Worm (Caenorhabditis elegans) whole organism, young adult: Measurements from ENCODE around the gene vdac-1.

ENCODE experiments used
- B0035.1 ChIP-seq: sonication (generic microtip); optimal IDR thresholded peaks from 2 replicates; lab custom pipeline; 2016; ENCODE audit warnings: missing genetic modification characterization, mild to moderate bottlenecking, missing compliant biosample characterization, missing genotype, missing genetic modification reagents
- B0336.3 ChIP-seq: fragments of 200-800 bp; sonication (Bioruptor generic); IDR thresholded peaks from 2 replicates; pipeline ENCODE4 v1.3.6; 2022; ENCODE audit warnings: missing genetic modification characterization, missing compliant biosample characterization
- C06A6.2 ChIP-seq: fragments of 200-800 bp; sonication (Bioruptor generic); conservative IDR thresholded peaks from 2 replicates; pipeline ENCODE4 v1.3.6; 2022; ENCODE audit warnings: missing genetic modification characterization, missing compliant biosample characterization
- F33H1.4 ChIP-seq: fragments of 200-800 bp; sonication (Bioruptor generic); IDR thresholded peaks from 2 replicates; pipeline ENCODE4 v1.3.6; 2022; ENCODE audit warnings: missing genetic modification reagents, missing genetic modification characterization, missing compliant biosample characterization
- F57A8.1 ChIP-seq: fragments of 200-800 bp; sonication (Bioruptor generic); optimal IDR thresholded peaks from 2 replicates; lab custom pipeline; 2018; ENCODE audit warnings: mild to moderate bottlenecking, missing genetic modification characterization, moderate library complexity, missing compliant biosample characterization
- Y79H2A.3 ChIP-seq: fragments of 200-800 bp; sonication (Bioruptor generic); conservative IDR thresholded peaks from 2 replicates; pipeline ENCODE4 v1.3.6; 2022; ENCODE audit warnings: missing genetic modification reagents, missing genetic modification characterization, missing compliant biosample characterization
- aptf-2 ChIP-seq: fragments of 200-800 bp; sonication (Bioruptor generic); conservative IDR thresholded peaks from 2 replicates; pipeline ENCODE4 v1.3.6; 2022; ENCODE audit warnings: missing genetic modification reagents, missing genetic modification characterization, missing compliant biosample characterization
- atf-7 ChIP-seq: sonication (generic microtip); optimal IDR thresholded peaks from 2 replicates; lab custom pipeline; 2017; ENCODE audit warnings: mild to moderate bottlenecking, missing genetic modification characterization, missing compliant biosample characterization
- athp-1 ChIP-seq: sonication (generic microtip); optimal IDR thresholded peaks from 2 replicates; lab custom pipeline; 2017; ENCODE audit warnings: mild to moderate bottlenecking, missing genetic modification characterization, missing compliant biosample characterization
- attf-5 ChIP-seq: fragments of 200-800 bp; sonication (Bioruptor generic); optimal IDR thresholded peaks from 2 replicates; lab custom pipeline; 2018; ENCODE audit warnings: mild to moderate bottlenecking, missing genetic modification characterization, missing compliant biosample characterization
- attf-6 ChIP-seq: fragments of 200-800 bp; sonication (Bioruptor generic); IDR thresholded peaks from 2 replicates; pipeline ENCODE4 v1.3.6; 2022; ENCODE audit warnings: missing genetic modification reagents, missing genetic modification characterization, missing compliant biosample characterization
- bed-2 ChIP-seq: fragments of 200-800 bp; sonication (Bioruptor generic); IDR thresholded peaks from 2 replicates; pipeline ENCODE4 v1.3.6; 2022; ENCODE audit warnings: missing genetic modification reagents, missing genetic modification characterization, missing compliant biosample characterization
- ccch-3 ChIP-seq: fragments of 200-800 bp; sonication (Bioruptor generic); optimal IDR thresholded peaks from 2 replicates; lab custom pipeline; 2018; ENCODE audit warnings: mild to moderate bottlenecking, missing genetic modification characterization, missing compliant biosample characterization
- ceh-27 ChIP-seq: fragments of 200-800 bp; sonication (Bioruptor generic); optimal IDR thresholded peaks from 2 replicates; lab custom pipeline; 2018; ENCODE audit warnings: mild to moderate bottlenecking, missing genetic modification characterization, moderate library complexity, missing compliant biosample characterization
- ceh-58 ChIP-seq: fragments of 200-800 bp; sonication (Bioruptor generic); IDR thresholded peaks from 2 replicates; pipeline ENCODE4 v1.3.6; 2022; ENCODE audit warnings: missing genetic modification characterization, missing compliant biosample characterization
- chd-7 ChIP-seq: sonication (generic microtip); optimal IDR thresholded peaks from 2 replicates; lab custom pipeline; 2016; ENCODE audit warnings: mild to moderate bottlenecking, missing genetic modification characterization, moderate library complexity, missing compliant biosample characterization
- dpff-1 ChIP-seq: sonication (generic microtip); optimal IDR thresholded peaks from 2 replicates; lab custom pipeline; 2017; ENCODE audit warnings: mild to moderate bottlenecking, missing genetic modification characterization, missing compliant biosample characterization
- egl-44 ChIP-seq: fragments of 200-800 bp; sonication (Bioruptor generic); IDR thresholded peaks from 2 replicates; pipeline ENCODE4 v1.3.6; 2022; ENCODE audit warnings: missing genetic modification reagents, missing genetic modification characterization, missing compliant biosample characterization
- egrh-3 ChIP-seq: fragments of 200-800 bp; sonication (Bioruptor generic); IDR thresholded peaks from 2 replicates; pipeline ENCODE4 v1.3.6; 2022; ENCODE audit warnings: missing genetic modification reagents, missing genetic modification characterization, missing compliant biosample characterization
- ekl-4 ChIP-seq: fragments of 200-800 bp; sonication (Bioruptor generic); IDR thresholded peaks from 2 replicates; pipeline ENCODE4 v1.3.6; 2022; ENCODE audit warnings: missing genetic modification reagents, missing genetic modification characterization, missing compliant biosample characterization
- hlh-12 ChIP-seq: sonication (generic microtip); optimal IDR thresholded peaks from 2 replicates; lab custom pipeline; 2016; ENCODE audit warnings: missing genetic modification characterization, missing compliant biosample characterization
- hlh-26 ChIP-seq: fragments of 200-800 bp; sonication (Bioruptor generic); conservative IDR thresholded peaks from 2 replicates; pipeline ENCODE4 v1.3.6; 2022; ENCODE audit warnings: missing genetic modification reagents, missing genetic modification characterization, missing compliant biosample characterization
- hsf-1 ChIP-seq: fragments of 200-800 bp; sonication (Bioruptor generic); IDR thresholded peaks from 2 replicates; pipeline ENCODE4 v1.3.6; 2022; ENCODE audit warnings: missing genetic modification reagents, missing genetic modification characterization, missing compliant biosample characterization
- let-526 ChIP-seq: fragments of 200-800 bp; sonication (Bioruptor generic); IDR thresholded peaks from 2 replicates; pipeline ENCODE4 v1.3.6; 2022; ENCODE audit warnings: missing genetic modification reagents, missing genetic modification characterization, missing compliant biosample characterization
- lin-26 ChIP-seq: fragments of 200-800 bp; sonication (Bioruptor generic); IDR thresholded peaks from 2 replicates; pipeline ENCODE4 v1.3.6; 2022; ENCODE audit warnings: missing genetic modification reagents, missing genetic modification characterization, missing compliant biosample characterization
- lin-35 ChIP-seq, 3 experiments: fragments of 150-350 bp in 2 of 3; sonication (generic microtip) in 1 of 3; optimal IDR thresholded peaks; 2 replicates each; lab custom pipeline; 2014 to 2018; ENCODE audit warnings: missing biosample characterization in 3 of 3, missing genetic modification characterization in 3 of 3, missing genetic modification reagents in 3 of 3
- lin-40 ChIP-seq: sonication (generic microtip); optimal IDR thresholded peaks from 2 replicates; lab custom pipeline; 2016; ENCODE audit warnings: missing genetic modification characterization, mild to moderate bottlenecking, missing compliant biosample characterization, missing genotype, missing genetic modification reagents
- lsl-1 ChIP-seq: fragments of 200-800 bp; sonication (Bioruptor generic); optimal IDR thresholded peaks from 2 replicates; lab custom pipeline; 2018; ENCODE audit warnings: mild to moderate bottlenecking, missing genetic modification characterization, moderate library complexity, missing compliant biosample characterization
- madf-3 ChIP-seq: fragments of 200-800 bp; sonication (Bioruptor generic); IDR thresholded peaks from 2 replicates; pipeline ENCODE4 v1.3.6; 2022; ENCODE audit warnings: missing genetic modification reagents, missing genetic modification characterization, missing compliant biosample characterization
- mcd-1 ChIP-seq: fragments of 200-800 bp; sonication (Bioruptor generic); IDR thresholded peaks from 2 replicates; pipeline ENCODE4 v1.3.6; 2022; ENCODE audit warnings: missing genetic modification reagents, missing genetic modification characterization, missing compliant biosample characterization
- mel-28 ChIP-seq: sonication (generic microtip); optimal IDR thresholded peaks from 2 replicates; lab custom pipeline; 2016; ENCODE audit warnings: borderline replicate concordance, mild to moderate bottlenecking, missing genetic modification characterization, missing compliant biosample characterization
- nfya-1 ChIP-seq: sonication (generic microtip); optimal IDR thresholded peaks from 2 replicates; lab custom pipeline; 2017; ENCODE audit warnings: antibody characterized with exemption, missing compliant biosample characterization, missing genetic modification characterization, borderline replicate concordance; ENCODE audit not compliant: insufficient read depth
- nhr-120 ChIP-seq: fragments of 200-800 bp; sonication (Bioruptor generic); IDR thresholded peaks from 2 replicates; pipeline ENCODE4 v1.3.6; 2022; ENCODE audit warnings: missing genetic modification characterization, missing compliant biosample characterization
- nhr-179 ChIP-seq: sonication (generic microtip); optimal IDR thresholded peaks from 2 replicates; lab custom pipeline; 2016; ENCODE audit warnings: mild to moderate bottlenecking, missing genetic modification characterization, missing compliant biosample characterization
- nhr-27 ChIP-seq: fragments of 200-800 bp; sonication (Bioruptor generic); optimal IDR thresholded peaks from 2 replicates; lab custom pipeline; 2018; ENCODE audit warnings: mild to moderate bottlenecking, missing genetic modification characterization, moderate library complexity, missing compliant biosample characterization
- nhr-90 ChIP-seq: sonication (generic microtip); optimal IDR thresholded peaks from 2 replicates; lab custom pipeline; 2016; ENCODE audit warnings: missing genotype, mild to moderate bottlenecking, missing genetic modification characterization, missing compliant biosample characterization
- rcor-1 ChIP-seq: fragments of 200-800 bp; sonication (Bioruptor generic); IDR thresholded peaks from 2 replicates; pipeline ENCODE4 v1.3.6; 2022; ENCODE audit warnings: missing genetic modification reagents, missing genetic modification characterization, missing compliant biosample characterization
- repo-1 ChIP-seq: sonication (generic microtip); optimal IDR thresholded peaks from 2 replicates; lab custom pipeline; 2017; ENCODE audit warnings: mild to moderate bottlenecking, missing genetic modification characterization, missing compliant biosample characterization
- rpc-1 ChIP-seq, 2 experiments: fragments of 150-350 bp in 1 of 2; sonication (generic microtip) in 1 of 2; optimal IDR thresholded peaks; 2 replicates each; lab custom pipeline; 2014 to 2018; ENCODE audit warnings: missing biosample characterization in 1 of 2, missing genetic modification characterization in 1 of 2, missing genetic modification reagents in 1 of 2, missing genotype in 1 of 2
- snpc-1.1 ChIP-seq: sonication (generic microtip); optimal IDR thresholded peaks from 2 replicates; lab custom pipeline; 2017; ENCODE audit warnings: missing genetic modification characterization, mild to moderate bottlenecking, missing compliant biosample characterization, antibody characterized with exemption, moderate library complexity, missing genotype, missing genetic modification reagents; ENCODE audit not compliant: insufficient read depth
- snpc-1.3 ChIP-seq: sonication (generic microtip); optimal IDR thresholded peaks from 2 replicates; lab custom pipeline; 2017; ENCODE audit warnings: missing genetic modification characterization, mild to moderate bottlenecking, missing compliant biosample characterization, antibody characterized with exemption, moderate library complexity, missing genotype, missing genetic modification reagents; ENCODE audit not compliant: insufficient read depth
- somi-1 ChIP-seq: fragments of 200-800 bp; sonication (Bioruptor generic); optimal IDR thresholded peaks from 2 replicates; lab custom pipeline; 2018; ENCODE audit warnings: mild to moderate bottlenecking, missing genetic modification characterization, missing compliant biosample characterization
- sptf-2 ChIP-seq: fragments of 200-800 bp; sonication (Bioruptor generic); optimal IDR thresholded peaks from 2 replicates; lab custom pipeline; 2018; ENCODE audit warnings: mild to moderate bottlenecking, missing genetic modification characterization, missing compliant biosample characterization
- tbx-9 ChIP-seq: sonication (generic microtip); optimal IDR thresholded peaks from 2 replicates; lab custom pipeline; 2016; ENCODE audit warnings: borderline replicate concordance, missing genetic modification characterization, inconsistent platforms, missing compliant biosample characterization
- unc-130 ChIP-seq: sonication (generic microtip); optimal IDR thresholded peaks from 2 replicates; lab custom pipeline; 2016; ENCODE audit warnings: missing genetic modification reagents, missing genetic modification characterization, missing compliant biosample characterization
- xnd-1 ChIP-seq: sonication (generic microtip); optimal IDR thresholded peaks from 2 replicates; lab custom pipeline; 2016; ENCODE audit warnings: missing genotype, missing genetic modification reagents, missing genetic modification characterization, missing compliant biosample characterization
- ztf-28 ChIP-seq: fragments of 200-800 bp; sonication (Bioruptor generic); IDR thresholded peaks from 2 replicates; pipeline ENCODE4 v1.3.6; 2022; ENCODE audit warnings: missing genetic modification reagents, missing genetic modification characterization, missing compliant biosample characterization

The vdac-1 gene

ce11 chrIV:7547843-7548578 lies 40.3 kb upstream of the vdac-1 start, which contains the start of the genes cdd-2 and oef-1 (continued):
- TF ChIP-seq madf-3 (GFP tag; lab: Robert Waterston, UW) (peak; percentile 96), hlh-12 (tag; lab: Kevin White, UChicago) (no peak), chd-7 (tag; lab: Kevin White, UChicago) (no peak), somi-1 (GFP tag; lab: Kevin White, UChicago) (no peak), snpc-1.3 (tag; lab: Kevin White, UChicago) (no peak), tbx-9 (no peak), lin-26 (GFP tag; lab: Robert Waterston, UW) (peak; percentile 73; the same call in 1 of the 2 replicates), B0336.3 (peak; percentile 69; the same call in 1 of the 2 replicates), egrh-3 (GFP tag; lab: Robert Waterston, UW) (0 out of 2 replicates have a peak, but pooled peaks have one; percentile 25), athp-1 (tag; lab: Kevin White, UChicago) (peak; percentile 76), lin-35 (GFP tag; optimal IDR thresholded peaks at IDR 0.05; lab: Kevin White, UChicago) (no peak), rpc-1 (optimal IDR thresholded peaks at IDR 0.05; lab: Kevin White, UChicago) (no peak), rpc-1 (tag; optimal IDR thresholded peaks at IDR 0.05; lab: Kevin White, UChicago) (no peak), Y79H2A.3 (GFP tag; lab: Robert Waterston, UW) (peak; percentile 94), ztf-28 (GFP tag; lab: Robert Waterston, UW) (peak; percentile 96), repo-1 (tag; lab: Kevin White, UChicago) (no peak), let-526 (GFP tag; lab: Robert Waterston, UW) (no peak), snpc-1.1 (tag; lab: Kevin White, UChicago) (no peak), bed-2 (GFP tag; lab: Robert Waterston, UW) (no peak), ccch-3 (no peak), B0035.1 (tag; lab: Kevin White, UChicago) (no peak), unc-130 (peak; percentile 44), F33H1.4 (GFP tag; lab: Robert Waterston, UW) (peak; percentile 85), lsl-1 (peak; percentile 96), attf-5 (no peak), nhr-90 (tag; lab: Kevin White, UChicago) (no peak), dpff-1 (no peak), lin-40 (tag; lab: Kevin White, UChicago) (no peak), sptf-2 (no peak), hlh-26 (GFP tag; lab: Robert Waterston, UW) (no peak), mcd-1 (peak; percentile 94), mel-28 (tag; lab: Kevin White, UChicago) (no peak), attf-6 (GFP tag; lab: Robert Waterston, UW) (peak; percentile 86), nfya-1 (tag; lab: Kevin White, UChicago) (no peak), nhr-27 (tag; lab: Kevin White, UChicago) (no peak), xnd-1 (tag; lab: Kevin White, UChicago) (peak; percentile 87), ceh-58 (GFP tag; lab: Robert Waterston, UW) (no peak), nhr-179 (tag; lab: Kevin White, UChicago) (no peak), atf-7 (tag; lab: Kevin White, UChicago) (no peak), hsf-1 (GFP tag; lab: Robert Waterston, UW) (peak; percentile 87), egl-44 (GFP tag; lab: Robert Waterston, UW) (no peak), C06A6.2 (GFP tag; lab: Robert Waterston, UW) (no peak), nhr-120 (GFP tag; lab: Robert Waterston, UW) (no peak), ceh-27 (GFP tag; lab: Kevin White, UChicago) (no peak), rcor-1 (GFP tag; lab: Robert Waterston, UW) (peak; percentile 84), aptf-2 (peak; percentile 44; the same call in 1 of the 2 replicates), F57A8.1 (GFP tag; lab: Kevin White, UChicago) (no peak), ekl-4 (GFP tag; lab: Robert Waterston, UW) (peak; percentile 91)
